Fruit fly (Drosophila melanogaster) whole organism, embryonic: ENCODE measurements around the gene Invadolysin.
A peak's percentile ranks its signal among the peaks of the same experiment; 100 is the strongest.

Experiments used
- CG10147 ChIP-seq: fragments of 200-800 bp; sonication (Bioruptor generic); optimal IDR thresholded peaks from 2 replicates; lab custom pipeline; 2019; ENCODE audit warnings: missing biosample characterization, mild to moderate bottlenecking, missing genetic modification characterization, moderate library complexity
- CG11696 ChIP-seq: fragments of 200-800 bp; sonication (Bioruptor generic); IDR thresholded peaks from 2 replicates; pipeline ENCODE4 v1.3.6; 2022; ENCODE audit warnings: missing biosample characterization, missing genetic modification characterization
- CG11723 ChIP-seq: fragments of 200-800 bp; sonication (Bioruptor generic); optimal IDR thresholded peaks from 2 replicates; lab custom pipeline; 2017; ENCODE audit warnings: missing biosample characterization, mild to moderate bottlenecking, missing genetic modification characterization
- CG13775 ChIP-seq: fragments of 200-800 bp; sonication (Bioruptor generic); optimal IDR thresholded peaks from 3 replicates; lab custom pipeline; 2017; ENCODE audit warnings: missing biosample characterization, mild to moderate bottlenecking, missing genetic modification characterization
- CG14014 ChIP-seq: fragments of 200-800 bp; sonication (Bioruptor generic); IDR thresholded peaks from 2 replicates; pipeline ENCODE4 v1.3.6; 2022; ENCODE audit warnings: missing biosample characterization, missing genetic modification characterization
- CG14441 ChIP-seq: fragments of 200-800 bp; sonication (Bioruptor generic); IDR thresholded peaks from 2 replicates; pipeline ENCODE4 v1.3.6; 2022; ENCODE audit warnings: missing biosample characterization, missing genetic modification characterization
- CG1529 ChIP-seq: fragments of 200-800 bp; sonication (Bioruptor generic); optimal IDR thresholded peaks from 3 replicates; lab custom pipeline; 2018; ENCODE audit warnings: missing biosample characterization, missing genetic modification characterization
- CG1602 ChIP-seq: fragments of 200-800 bp; sonication (Bioruptor generic); optimal IDR thresholded peaks from 3 replicates; lab custom pipeline; 2016; ENCODE audit warnings: missing biosample characterization, missing genetic modification characterization
- CG17186 ChIP-seq: fragments of 200-800 bp; sonication (Bioruptor generic); optimal IDR thresholded peaks from 3 replicates; lab custom pipeline; 2017; ENCODE audit warnings: missing biosample characterization, missing genetic modification reagents, missing genetic modification characterization
- CG17361 ChIP-seq: fragments of 200-800 bp; sonication (Bioruptor generic); IDR thresholded peaks from 3 replicates; pipeline ENCODE4 v1.3.6; 2022; ENCODE audit warnings: missing biosample characterization, missing genetic modification characterization
- CG17802 ChIP-seq: fragments of 200-800 bp; sonication (Bioruptor generic); optimal IDR thresholded peaks from 2 replicates; lab custom pipeline; 2018; ENCODE audit warnings: missing biosample characterization, mild to moderate bottlenecking, missing genetic modification characterization, moderate library complexity
- CG2889 ChIP-seq: fragments of 200-800 bp; sonication (Bioruptor generic); IDR thresholded peaks from 3 replicates; pipeline ENCODE4 v1.3.6; 2022; ENCODE audit warnings: missing biosample characterization, missing genetic modification characterization
- CG30431 ChIP-seq: fragments of 200-800 bp; sonication (Bioruptor generic); optimal IDR thresholded peaks from 2 replicates; lab custom pipeline; 2017; ENCODE audit warnings: missing biosample characterization, missing genetic modification characterization
- CG31388 ChIP-seq: fragments of 200-800 bp; sonication (Bioruptor generic); optimal IDR thresholded peaks from 2 replicates; lab custom pipeline; 2016; ENCODE audit warnings: missing biosample characterization, missing genetic modification characterization
- CG32532 ChIP-seq: fragments of 200-800 bp; sonication (Bioruptor generic); IDR thresholded peaks from 2 replicates; pipeline ENCODE4 v1.3.6; 2022; ENCODE audit warnings: missing biosample characterization, missing genetic modification characterization
- CG33213 ChIP-seq: fragments of 200-800 bp; sonication (Bioruptor generic); optimal IDR thresholded peaks from 3 replicates; lab custom pipeline; 2016; ENCODE audit warnings: missing biosample characterization, missing genetic modification characterization
- CG4424 ChIP-seq: fragments of 200-800 bp; sonication (Bioruptor generic); optimal IDR thresholded peaks from 3 replicates; lab custom pipeline; 2016; ENCODE audit warnings: missing biosample characterization, missing genetic modification characterization
- CG6254 ChIP-seq: fragments of 200-800 bp; sonication (Bioruptor generic); optimal IDR thresholded peaks from 3 replicates; lab custom pipeline; 2017; ENCODE audit warnings: mild to moderate bottlenecking, missing biosample characterization, missing genetic modification reagents, missing genetic modification characterization
- CG7928 ChIP-seq: fragments of 200-800 bp; sonication (Bioruptor generic); optimal IDR thresholded peaks from 2 replicates; lab custom pipeline; 2017; ENCODE audit warnings: missing biosample characterization, mild to moderate bottlenecking, missing genetic modification characterization
- Chrac-16 ChIP-seq: fragments of 200-800 bp; sonication (Bioruptor generic); optimal IDR thresholded peaks from 3 replicates; lab custom pipeline; 2016; ENCODE audit warnings: missing biosample characterization, missing genetic modification characterization
- Dip3 ChIP-seq: fragments of 200-800 bp; sonication (Bioruptor generic); optimal IDR thresholded peaks from 3 replicates; lab custom pipeline; 2016; ENCODE audit warnings: missing biosample characterization, missing genetic modification characterization
- Dll ChIP-seq: fragments of 200-800 bp; sonication (Bioruptor generic); IDR thresholded peaks from 4 replicates; pipeline ENCODE4 v1.3.6; 2022; ENCODE audit warnings: missing biosample characterization, missing genetic modification characterization; ENCODE audit not compliant: partially characterized antibody
- Fer2 ChIP-seq: fragments of 200-800 bp; sonication (Bioruptor generic); optimal IDR thresholded peaks from 2 replicates; lab custom pipeline; 2018; ENCODE audit warnings: missing biosample characterization, mild to moderate bottlenecking, missing genetic modification characterization, moderate library complexity
- Gsc ChIP-seq: fragments of 200-800 bp; sonication (Bioruptor generic); IDR thresholded peaks from 2 replicates; pipeline ENCODE4 v1.3.6; 2022; ENCODE audit warnings: missing biosample characterization, missing genetic modification characterization
- HLH3B ChIP-seq: fragments of 200-800 bp; sonication (Bioruptor generic); IDR thresholded peaks from 2 replicates; pipeline ENCODE4 v1.3.6; 2022; ENCODE audit warnings: missing biosample characterization, missing genetic modification characterization
- Hand ChIP-seq: fragments of 200-800 bp; sonication (Bioruptor generic); optimal IDR thresholded peaks from 2 replicates; lab custom pipeline; 2017; ENCODE audit warnings: mild to moderate bottlenecking, missing biosample characterization, missing genetic modification reagents, missing genetic modification characterization
- HmgZ ChIP-seq: fragments of 200-800 bp; sonication (Bioruptor generic); optimal IDR thresholded peaks from 2 replicates; lab custom pipeline; 2018; ENCODE audit warnings: missing biosample characterization, mild to moderate bottlenecking, missing genetic modification characterization
- Hr39 ChIP-seq: fragments of >200 bp; optimal IDR thresholded peaks from 2 replicates; lab custom pipeline; 2017
- Lhr ChIP-seq: fragments of 200-800 bp; sonication (Bioruptor generic); optimal IDR thresholded peaks from 3 replicates; lab custom pipeline; 2017; ENCODE audit warnings: mild to moderate bottlenecking, missing biosample characterization, missing genetic modification reagents, missing genetic modification characterization
- Neu2 ChIP-seq: fragments of 200-800 bp; sonication (Bioruptor generic); optimal IDR thresholded peaks from 3 replicates; lab custom pipeline; 2016; ENCODE audit warnings: missing biosample characterization, missing genetic modification characterization, borderline replicate concordance
- Optix ChIP-seq: fragments of 200-800 bp; sonication (Bioruptor generic); IDR thresholded peaks from 3 replicates; pipeline ENCODE4 v1.3.6; 2022; ENCODE audit warnings: missing biosample characterization, missing genetic modification characterization
- Poxn ChIP-seq: fragments of 200-800 bp; sonication (Bioruptor generic); IDR thresholded peaks from 2 replicates; pipeline ENCODE4 v1.3.6; 2022; ENCODE audit warnings: missing biosample characterization, missing genetic modification characterization
- Rfx ChIP-seq: fragments of 200-800 bp; sonication (Bioruptor generic); IDR thresholded peaks from 2 replicates; pipeline ENCODE4 v1.3.6; 2022; ENCODE audit warnings: missing biosample characterization, missing genetic modification characterization
- Scr ChIP-seq: fragments of 200-800 bp; sonication (Bioruptor generic); IDR thresholded peaks from 2 replicates; pipeline ENCODE4 v1.3.6; 2022; ENCODE audit warnings: missing biosample characterization, missing genetic modification characterization; ENCODE audit not compliant: partially characterized antibody
- YL-1 ChIP-seq: fragments of 200-800 bp; sonication (Bioruptor generic); optimal IDR thresholded peaks from 3 replicates; lab custom pipeline; 2017; ENCODE audit warnings: missing biosample characterization, mild to moderate bottlenecking, missing genetic modification characterization
- amos ChIP-seq: fragments of 200-800 bp; sonication (Bioruptor generic); IDR thresholded peaks from 2 replicates; pipeline ENCODE4 v1.3.6; 2022; ENCODE audit warnings: missing biosample characterization, missing genetic modification characterization; ENCODE audit not compliant: partially characterized antibody
- ash1 ChIP-seq: fragments of 200-800 bp; sonication (Bioruptor generic); optimal IDR thresholded peaks from 2 replicates; lab custom pipeline; 2018; ENCODE audit warnings: missing biosample characterization, mild to moderate bottlenecking, missing genetic modification characterization
- bbx ChIP-seq: fragments of 200-800 bp; sonication (Bioruptor generic); IDR thresholded peaks from 2 replicates; pipeline ENCODE4 v1.3.6; 2022; ENCODE audit warnings: missing biosample characterization, missing genetic modification characterization; ENCODE audit not compliant: partially characterized antibody
- crol ChIP-seq: fragments of 200-800 bp; sonication (Bioruptor generic); IDR thresholded peaks from 2 replicates; pipeline ENCODE4 v1.3.6; 2022; ENCODE audit warnings: missing biosample characterization, missing genetic modification characterization
- dati ChIP-seq: fragments of 200-800 bp; sonication (Bioruptor generic); IDR thresholded peaks from 2 replicates; pipeline ENCODE4 v1.3.6; 2022; ENCODE audit warnings: missing biosample characterization, missing genetic modification characterization
- emc ChIP-seq: fragments of 200-800 bp; sonication (Bioruptor generic); optimal IDR thresholded peaks from 2 replicates; lab custom pipeline; 2016; ENCODE audit warnings: missing biosample characterization, missing genetic modification characterization
- fd102C ChIP-seq: fragments of 200-800 bp; sonication (Bioruptor generic); optimal IDR thresholded peaks from 2 replicates; lab custom pipeline; 2018; ENCODE audit warnings: missing biosample characterization, mild to moderate bottlenecking, missing genetic modification characterization, moderate library complexity
- gfzf ChIP-seq: fragments of 200-800 bp; sonication (Bioruptor generic); optimal IDR thresholded peaks from 2 replicates; lab custom pipeline; 2016; ENCODE audit warnings: missing biosample characterization, mild to moderate bottlenecking, missing genetic modification characterization, moderate library complexity
- nom ChIP-seq: fragments of 200-800 bp; sonication (Bioruptor generic); optimal IDR thresholded peaks from 2 replicates; lab custom pipeline; 2017; ENCODE audit warnings: missing biosample characterization, missing genetic modification characterization, mild to moderate bottlenecking, moderate library complexity, missing genetic modification reagents
- prd ChIP-seq, 3 experiments: fragments of >200 bp in 2 of 3; fragments of 200-800 bp in 1 of 3; sonication (Bioruptor generic) in 1 of 3; optimal IDR thresholded peaks in 2 of 3; IDR thresholded peaks in 1 of 3; 2 replicates in 2 of 3; 3 replicates in 1 of 3; pipeline versions ENCODE4 v1.3.6 to Lab custom; 2017 to 2022; ENCODE audit warnings: missing biosample characterization in 1 of 3, missing genetic modification characterization in 1 of 3
- slp2 ChIP-seq: fragments of 200-800 bp; sonication (Bioruptor generic); optimal IDR thresholded peaks from 2 replicates; lab custom pipeline; 2016; ENCODE audit warnings: missing biosample characterization, missing genetic modification characterization
- tna ChIP-seq: fragments of 200-800 bp; sonication (Bioruptor generic); IDR thresholded peaks from 2 replicates; pipeline ENCODE4 v1.3.6; 2022; ENCODE audit warnings: missing biosample characterization, missing genetic modification characterization; ENCODE audit not compliant: partially characterized antibody
- tx ChIP-seq: fragments of 200-800 bp; sonication (Bioruptor generic); optimal IDR thresholded peaks from 2 replicates; lab custom pipeline; 2016; ENCODE audit warnings: missing biosample characterization, missing genetic modification characterization
- vnd ChIP-seq: fragments of 200-800 bp; sonication (Bioruptor generic); IDR thresholded peaks from 3 replicates; pipeline ENCODE4 v1.3.6; 2022; ENCODE audit warnings: missing biosample characterization, missing genetic modification characterization; ENCODE audit not compliant: partially characterized antibody
- zfh1 ChIP-seq: fragments of 200-800 bp; sonication (Bioruptor generic); IDR thresholded peaks from 3 replicates; pipeline ENCODE4 v1.3.6; 2022; ENCODE audit warnings: missing biosample characterization, missing genetic modification characterization

Gene Invadolysin

DNA sequence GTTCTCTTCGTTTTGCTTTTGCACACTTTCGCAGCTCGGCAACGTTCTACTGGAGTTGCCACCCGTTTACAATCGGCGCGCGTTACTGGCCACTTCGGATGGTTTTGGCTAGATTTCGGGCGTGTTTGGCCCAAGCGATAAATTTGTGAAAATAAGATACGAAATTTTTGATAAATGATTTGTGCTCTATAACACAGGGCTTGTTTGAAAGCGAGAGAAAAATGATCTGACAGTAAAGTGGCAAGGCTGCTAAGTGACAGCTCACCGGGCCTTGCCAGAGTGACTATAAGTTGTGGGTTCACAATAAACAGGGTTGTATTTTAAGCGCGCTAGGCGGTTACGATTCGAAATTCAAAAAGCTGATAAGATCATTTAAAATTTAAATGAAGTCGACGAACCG, 34.5 kb upstream of the Invadolysin start, which contains the start of gene Fmr1 (continued):
- TF ChIP-seq CG1529 (no peak), prd (optimal IDR thresholded peaks at IDR 0.05; lab: Kevin White, UChicago) (no peak), prd (GFP tag; IDR thresholded peaks at IDR 0.05; lab: Robert Waterston, UW) (peak; percentile 59; the same call in 2 of the 3 replicates), Gsc (GFP tag; lab: Robert Waterston, UW) (no peak), Lhr (GFP tag; lab: Kevin White, UChicago) (peak; percentile 85), CG14014 (GFP tag; lab: Robert Waterston, UW) (peak; percentile 61), crol (GFP tag; lab: Robert Waterston, UW) (no peak), CG33213 (peak; percentile 67), dati (no peak), CG31388 (GFP tag; lab: Kevin White, UChicago) (no peak), nom (GFP tag; lab: Kevin White, UChicago) (no peak), tx (GFP tag; lab: Kevin White, UChicago) (peak; percentile 42), bbx (GFP tag; lab: Robert Waterston, UW) (no peak), HmgZ (tag; lab: Kevin White, UChicago) (peak; percentile 73), amos (GFP tag; lab: Robert Waterston, UW) (0 out of 2 replicates have a peak, but pooled peaks have one; percentile 38), CG10147 (GFP tag; lab: Kevin White, UChicago) (peak; percentile 33), Hr39 (lab: Kevin White, UChicago) (no peak), slp2 (peak; percentile 49), HLH3B (GFP tag; lab: Robert Waterston, UW) (no peak), gfzf (GFP tag; lab: Kevin White, UChicago) (peak; percentile 40), CG14441 (GFP tag; lab: Robert Waterston, UW) (peak; percentile 47; the same call in 1 of the 2 replicates), CG30431 (GFP tag; lab: Kevin White, UChicago) (no peak), CG1602 (GFP tag; lab: Kevin White, UChicago) (no peak), CG32532 (GFP tag; lab: Robert Waterston, UW) (peak; percentile 62), emc (peak; percentile 60), CG17361 (peak; percentile 61), Rfx (GFP tag; lab: Robert Waterston, UW) (peak; percentile 68), Dip3 (peak; percentile 48), CG4424 (GFP tag; lab: Kevin White, UChicago) (peak; percentile 22), CG17186 (peak; percentile 94), tna (GFP tag; lab: Robert Waterston, UW) (no peak), Optix (peak; percentile 41; the same call in 1 of the 3 replicates), fd102C (GFP tag; lab: Kevin White, UChicago) (no peak), Fer2 (peak; percentile 33), ash1 (GFP tag; lab: Kevin White, UChicago) (no peak), vnd (GFP tag; lab: Robert Waterston, UW) (no peak), CG7928 (peak; percentile 18), Neu2 (GFP tag; lab: Kevin White, UChicago) (no peak), Poxn (GFP tag; lab: Robert Waterston, UW) (no peak), Chrac-16 (peak; percentile 18), CG6254 (GFP tag; lab: Kevin White, UChicago) (no peak), CG13775 (GFP tag; lab: Kevin White, UChicago) (peak; percentile 66), Scr (GFP tag; lab: Robert Waterston, UW) (peak; percentile 44; the same call in 1 of the 2 replicates), Hand (no peak), Dll (GFP tag; lab: Robert Waterston, UW) (peak; percentile 10; the same call in 1 of the 4 replicates), CG2889 (GFP tag; lab: Robert Waterston, UW) (no peak), CG11696 (GFP tag; lab: Robert Waterston, UW) (no peak), zfh1 (GFP tag; lab: Robert Waterston, UW) (peak; percentile 31; the same call in 1 of the 3 replicates), YL-1 (GFP tag; lab: Kevin White, UChicago) (peak; percentile 17), CG11723 (peak; percentile 41), CG17802 (tag; lab: Kevin White, UChicago) (no peak)
